Fruit fly (Drosophila melanogaster): ENCODE results near the gene Kap-alpha3.

Gene Kap-alpha3

DNA sequence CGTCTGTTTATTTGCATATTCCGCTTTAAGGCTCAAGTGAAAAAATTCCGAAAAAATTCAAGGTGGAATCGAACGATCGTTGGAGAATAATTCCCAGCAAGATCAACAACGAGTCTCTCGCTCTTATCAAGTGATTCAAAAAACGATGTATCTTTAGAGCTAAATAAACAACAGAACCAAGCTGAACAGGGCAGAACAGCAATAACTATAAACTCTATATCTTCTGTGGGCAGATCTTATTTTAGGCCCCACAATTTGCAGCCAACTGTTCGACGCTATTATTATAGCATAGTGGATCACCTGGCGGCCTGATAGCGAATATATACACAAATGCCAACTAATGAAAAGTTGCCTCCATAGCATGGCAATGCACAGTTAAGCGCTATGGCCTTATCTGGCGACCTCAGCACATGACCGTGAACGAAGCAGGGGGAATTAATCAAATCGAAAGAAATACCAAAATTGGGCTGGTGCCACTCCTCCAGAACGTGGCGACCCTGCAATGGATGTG lies 48.1 kb downstream of the Kap-alpha3 start (continued):
- TF ChIP-seq CG2199 (GFP tag; IDR thresholded peaks at IDR 0.05) (peak; percentile 81; the same call in 2 of the 3 replicates), peb (GFP tag; IDR thresholded peaks at IDR 0.05) (no peak), D19B (GFP tag; optimal IDR thresholded peaks at IDR 0.05) (no peak), Fer2 (tag; optimal IDR thresholded peaks at IDR 0.05) (no peak), tup (GFP tag; optimal IDR thresholded peaks at IDR 0.05) (no peak), ase (GFP tag; IDR thresholded peaks at IDR 0.05) (no peak), D (optimal IDR thresholded peaks at IDR 0.05) (no peak), D (GFP tag; optimal IDR thresholded peaks at IDR 0.05) (no peak), salm (tag; optimal IDR thresholded peaks at IDR 0.05) (no peak), Vsx1 (GFP tag; optimal IDR thresholded peaks at IDR 0.05) (no peak), CG1647 (GFP tag; optimal IDR thresholded peaks at IDR 0.05) (no peak), CG4360 (GFP tag; IDR thresholded peaks at IDR 0.05) (no peak), Dfd (GFP tag; optimal IDR thresholded peaks at IDR 0.05) (no peak), CG15269 (tag; optimal IDR thresholded peaks at IDR 0.05) (peak; percentile 9), chinmo (GFP tag; IDR thresholded peaks at IDR 0.05; ENCODE audit: partially characterized antibody) (peak; percentile 82; the same call in 2 of the 4 replicates), NC2α (GFP tag; optimal IDR thresholded peaks at IDR 0.05) (no peak), tio (GFP tag; optimal IDR thresholded peaks at IDR 0.05) (no peak), CG3995 (GFP tag; optimal IDR thresholded peaks at IDR 0.05) (no peak), gcm2 (GFP tag; optimal IDR thresholded peaks at IDR 0.05) (no peak), CG5245 (GFP tag; optimal IDR thresholded peaks at IDR 0.05) (no peak), otp (GFP tag; IDR thresholded peaks at IDR 0.05) (no peak), dm (GFP tag; optimal IDR thresholded peaks at IDR 0.05) (no peak), Dad (GFP tag; optimal IDR thresholded peaks at IDR 0.05) (no peak), CG6654 (GFP tag; optimal IDR thresholded peaks at IDR 0.05) (no peak), kah (GFP tag; optimal IDR thresholded peaks at IDR 0.05) (no peak), CG17361 (GFP tag; IDR thresholded peaks at IDR 0.05) (no peak), dati (GFP tag; IDR thresholded peaks at IDR 0.05) (no peak), CG15479 (GFP tag; optimal IDR thresholded peaks at IDR 0.05) (no peak), CG17829 (tag; optimal IDR thresholded peaks at IDR 0.05) (no peak), CG15514 (GFP tag; optimal IDR thresholded peaks at IDR 0.05) (peak; percentile 41), ftz-f1 (GFP tag; optimal IDR thresholded peaks at IDR 0.05) (peak; percentile 93), row (GFP tag; IDR thresholded peaks at IDR 0.05) (no peak), rib (GFP tag; IDR thresholded peaks at IDR 0.05) (no peak), CG14965 (GFP tag; optimal IDR thresholded peaks at IDR 0.05; ENCODE audit: borderline replicate concordance) (no peak)

DNA sequence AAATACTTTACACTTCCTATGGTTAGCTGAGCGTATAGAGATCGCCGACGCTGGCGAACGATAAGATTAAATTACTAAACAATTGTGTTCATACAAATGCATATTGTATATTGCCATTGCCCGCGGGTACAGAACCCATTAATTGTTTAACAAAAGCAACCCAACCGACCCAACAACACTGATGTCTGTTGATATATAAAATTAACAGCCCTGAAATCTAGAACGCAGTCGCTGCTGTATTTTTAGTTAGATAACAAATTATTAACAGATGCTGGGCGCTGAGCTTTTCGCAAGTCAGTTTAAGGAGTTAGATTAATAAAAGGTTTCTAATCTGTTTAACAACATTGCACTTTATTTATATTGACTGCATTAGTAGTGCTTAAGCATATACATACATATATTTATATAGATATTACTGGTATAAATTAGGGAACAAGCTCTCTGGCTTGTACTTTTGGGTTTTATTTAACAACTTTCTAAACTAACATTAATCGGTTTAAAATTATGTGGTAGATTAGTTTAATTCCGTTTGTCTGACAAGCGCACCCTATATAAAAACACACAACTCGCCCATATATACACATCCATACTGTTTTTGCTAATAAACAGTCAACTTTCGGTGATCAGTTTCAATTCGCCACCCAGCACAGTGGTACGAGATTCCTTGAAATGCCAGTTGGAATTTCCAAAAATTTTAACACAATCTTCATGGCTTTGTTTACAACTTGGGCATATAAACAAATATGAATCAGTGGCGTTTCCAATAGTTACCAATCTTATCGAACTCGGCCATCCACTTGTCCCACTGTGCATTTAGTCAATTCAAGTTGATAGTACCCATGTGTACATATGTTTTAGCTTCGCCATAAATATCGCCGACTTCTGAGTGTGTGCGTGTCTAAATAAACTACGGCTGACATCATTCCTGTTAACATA lies 49.4 kb downstream of the Kap-alpha3 start:
- TF ChIP-seq wdn (GFP tag; IDR thresholded peaks at IDR 0.05) (peak; percentile 91), dm (GFP tag; optimal IDR thresholded peaks at IDR 0.05) (peak; percentile 54), br (optimal IDR thresholded peaks at IDR 0.05) (no peak), wor (GFP tag; IDR thresholded peaks at IDR 0.05) (peak; percentile 48; the same call in 1 of the 2 replicates), gsb-n (tag; optimal IDR thresholded peaks at IDR 0.05) (peak; percentile 31), cg (GFP tag; optimal IDR thresholded peaks at IDR 0.05) (peak; percentile 5), CG4617 (GFP tag; optimal IDR thresholded peaks at IDR 0.05; ENCODE audit: borderline replicate concordance) (no peak), CG18619 (GFP tag; optimal IDR thresholded peaks at IDR 0.05) (peak; percentile 67), Sry-β (GFP tag; optimal IDR thresholded peaks at IDR 0.05) (no peak), Poxn (GFP tag; IDR thresholded peaks at IDR 0.05) (peak; percentile 64; the same call in 1 of the 2 replicates), CG10274 (GFP tag; optimal IDR thresholded peaks at IDR 0.05) (peak; percentile 79), CG8765 (GFP tag; IDR thresholded peaks at IDR 0.05) (peak; percentile 64; the same call in 1 of the 2 replicates), CG10431 (GFP tag; optimal IDR thresholded peaks at IDR 0.05) (no peak), ken (GFP tag; IDR thresholded peaks at IDR 0.05) (peak; percentile 79; the same call in 2 of the 3 replicates), NC2α (GFP tag; optimal IDR thresholded peaks at IDR 0.05) (peak; percentile 21), sens-2 (GFP tag; IDR thresholded peaks at IDR 0.05) (peak; percentile 72), CG6175 (GFP tag; IDR thresholded peaks at IDR 0.05) (peak; percentile 90), CG2678 (tag; optimal IDR thresholded peaks at IDR 0.05) (peak; percentile 91), pb (GFP tag; optimal IDR thresholded peaks at IDR 0.05) (peak; percentile 88)

Measured in whole organism, embryonic.